Fruit fly (Drosophila melanogaster) whole organism, embryonic: ENCODE measurements around the gene CG13359.
A peak's percentile ranks its signal among the peaks of the same experiment; 100 is the strongest.

ENCODE experiments used
- ATbp ChIP-seq: fragments of 200-800 bp; sonication (Bioruptor generic); optimal IDR thresholded peaks from 2 replicates; lab custom pipeline; 2017; ENCODE audit warnings: missing biosample characterization, mild to moderate bottlenecking, missing genetic modification characterization, missing genetic modification reagents
- Abd-B ChIP-seq: fragments of 200-800 bp; sonication (Bioruptor generic); optimal IDR thresholded peaks from 2 replicates; lab custom pipeline; 2018; ENCODE audit warnings: missing biosample characterization, mild to moderate bottlenecking, missing genetic modification characterization, moderate library complexity
- Asciz ChIP-seq: fragments of 200-800 bp; sonication (Bioruptor generic); optimal IDR thresholded peaks from 2 replicates; lab custom pipeline; 2017; ENCODE audit warnings: missing biosample characterization, mild to moderate bottlenecking, missing genetic modification characterization, missing genetic modification reagents
- B-H1 ChIP-seq: fragments of 200-800 bp; sonication (Bioruptor generic); IDR thresholded peaks from 3 replicates; pipeline ENCODE4 v1.3.6; 2022; ENCODE audit warnings: missing biosample characterization, missing genetic modification characterization
- Bteb2 ChIP-seq: fragments of 200-800 bp; sonication (Bioruptor generic); optimal IDR thresholded peaks from 2 replicates; lab custom pipeline; 2016; ENCODE audit warnings: missing biosample characterization, missing genetic modification characterization
- CG11504 ChIP-seq: fragments of 200-800 bp; sonication (Bioruptor generic); optimal IDR thresholded peaks from 3 replicates; lab custom pipeline; 2019; ENCODE audit warnings: missing biosample characterization, mild to moderate bottlenecking, missing genetic modification characterization, moderate library complexity
- CG13424 ChIP-seq: fragments of 200-800 bp; sonication (Bioruptor generic); optimal IDR thresholded peaks from 2 replicates; lab custom pipeline; 2019; ENCODE audit warnings: missing biosample characterization, mild to moderate bottlenecking, missing genetic modification characterization, moderate library complexity
- CG13624 ChIP-seq: fragments of 200-800 bp; sonication (Bioruptor generic); optimal IDR thresholded peaks from 2 replicates; lab custom pipeline; 2016; ENCODE audit warnings: missing biosample characterization, missing genetic modification characterization
- CG14710 ChIP-seq: fragments of 200-800 bp; sonication (Bioruptor generic); optimal IDR thresholded peaks from 3 replicates; lab custom pipeline; 2019; ENCODE audit warnings: missing biosample characterization, mild to moderate bottlenecking, missing genetic modification characterization, moderate library complexity
- CG1602 ChIP-seq: fragments of 200-800 bp; sonication (Bioruptor generic); optimal IDR thresholded peaks from 3 replicates; lab custom pipeline; 2016; ENCODE audit warnings: missing biosample characterization, missing genetic modification characterization
- CG17385 ChIP-seq: fragments of 200-800 bp; sonication (Bioruptor generic); optimal IDR thresholded peaks from 3 replicates; lab custom pipeline; 2018; ENCODE audit warnings: missing biosample characterization, mild to moderate bottlenecking, missing genetic modification characterization
- CG18476 ChIP-seq: fragments of 200-800 bp; sonication (Bioruptor generic); optimal IDR thresholded peaks from 2 replicates; lab custom pipeline; 2016; ENCODE audit warnings: missing biosample characterization, mild to moderate bottlenecking, missing genetic modification characterization
- CG31224 ChIP-seq: fragments of 200-800 bp; sonication (Bioruptor generic); IDR thresholded peaks from 2 replicates; pipeline ENCODE4 v1.3.6; 2022; ENCODE audit warnings: missing biosample characterization, missing genetic modification characterization
- CG3163 ChIP-seq: fragments of 200-800 bp; sonication (Bioruptor generic); optimal IDR thresholded peaks from 3 replicates; lab custom pipeline; 2016; ENCODE audit warnings: missing biosample characterization, missing genetic modification characterization
- CG3281 ChIP-seq: fragments of 200-800 bp; sonication (Bioruptor generic); optimal IDR thresholded peaks from 3 replicates; lab custom pipeline; 2017; ENCODE audit warnings: missing biosample characterization, mild to moderate bottlenecking, missing genetic modification characterization
- CG34422 ChIP-seq: fragments of 200-800 bp; sonication (Bioruptor generic); IDR thresholded peaks from 3 replicates; pipeline ENCODE4 v1.3.6; 2022; ENCODE audit warnings: missing biosample characterization, missing genetic modification characterization
- CG3847 ChIP-seq: fragments of 200-800 bp; sonication (Bioruptor generic); IDR thresholded peaks from 2 replicates; pipeline ENCODE4 v1.3.6; 2022; ENCODE audit warnings: missing biosample characterization, missing genetic modification characterization
- CG4404 ChIP-seq: fragments of 200-800 bp; sonication (Bioruptor generic); IDR thresholded peaks from 2 replicates; pipeline ENCODE4 v1.3.6; 2022; ENCODE audit warnings: missing biosample characterization, missing genetic modification characterization
- CG5180 ChIP-seq: fragments of 200-800 bp; sonication (Bioruptor generic); optimal IDR thresholded peaks from 3 replicates; lab custom pipeline; 2017; ENCODE audit warnings: missing biosample characterization, missing genetic modification characterization, mild to moderate bottlenecking, moderate library complexity, missing genetic modification reagents
- CG6813 ChIP-seq: fragments of 200-800 bp; sonication (Bioruptor generic); optimal IDR thresholded peaks from 2 replicates; lab custom pipeline; 2017; ENCODE audit warnings: missing biosample characterization, missing genetic modification characterization, mild to moderate bottlenecking, moderate library complexity, missing genetic modification reagents
- CG7372 ChIP-seq: fragments of 200-800 bp; sonication (Bioruptor generic); IDR thresholded peaks from 2 replicates; pipeline ENCODE4 v1.3.6; 2022; ENCODE audit warnings: missing biosample characterization, missing genetic modification characterization
- CG7839 ChIP-seq: fragments of 200-800 bp; sonication (Bioruptor generic); optimal IDR thresholded peaks from 3 replicates; lab custom pipeline; 2018; ENCODE audit warnings: missing biosample characterization, mild to moderate bottlenecking, missing genetic modification characterization, moderate library complexity
- D19B ChIP-seq: fragments of 200-800 bp; sonication (Bioruptor generic); optimal IDR thresholded peaks from 2 replicates; lab custom pipeline; 2017; ENCODE audit warnings: missing biosample characterization, mild to moderate bottlenecking, missing genetic modification characterization
- Deaf1 ChIP-seq: fragments of 200-800 bp; optimal IDR thresholded peaks from 3 replicates; lab custom pipeline; 2019; ENCODE audit warnings: missing biosample characterization, mild to moderate bottlenecking, missing genetic modification characterization, moderate library complexity
- Eip74EF ChIP-seq, 2 experiments: fragments of 200-800 bp in 1 of 2; fragments of >200 bp in 1 of 2; sonication (Bioruptor generic) in 1 of 2; optimal IDR thresholded peaks; 2 replicates each; lab custom pipeline; 2017 to 2019; ENCODE audit warnings: missing biosample characterization in 2 of 2, missing genetic modification characterization in 2 of 2, mild to moderate bottlenecking in 1 of 2, moderate library complexity in 1 of 2
- Elba2 ChIP-seq: fragments of 200-800 bp; sonication (Bioruptor generic); optimal IDR thresholded peaks from 3 replicates; lab custom pipeline; 2016; ENCODE audit warnings: missing biosample characterization, missing genetic modification characterization
- Fer3 ChIP-seq: fragments of 200-800 bp; sonication (Bioruptor generic); optimal IDR thresholded peaks from 2 replicates; lab custom pipeline; 2018; ENCODE audit warnings: missing biosample characterization, mild to moderate bottlenecking, missing genetic modification characterization, moderate library complexity
- HLHmδ ChIP-seq: fragments of 200-800 bp; sonication (Bioruptor generic); optimal IDR thresholded peaks from 2 replicates; lab custom pipeline; 2018; ENCODE audit warnings: missing biosample characterization, mild to moderate bottlenecking, missing genetic modification characterization, moderate library complexity
- Hey ChIP-seq: fragments of 200-800 bp; sonication (Bioruptor generic); optimal IDR thresholded peaks from 3 replicates; lab custom pipeline; 2018; ENCODE audit warnings: missing biosample characterization, mild to moderate bottlenecking, missing genetic modification characterization
- Lim3 ChIP-seq: fragments of 200-800 bp; sonication (Bioruptor generic); IDR thresholded peaks from 2 replicates; pipeline ENCODE4 v1.3.6; 2022; ENCODE audit warnings: missing biosample characterization, missing genetic modification characterization
- Mrtf ChIP-seq: fragments of 200-800 bp; sonication (Bioruptor generic); IDR thresholded peaks from 3 replicates; pipeline ENCODE4 v1.3.6; 2022; ENCODE audit warnings: missing biosample characterization, missing genetic modification characterization
- Oaz ChIP-seq: fragments of 200-800 bp; sonication (Bioruptor generic); IDR thresholded peaks from 2 replicates; pipeline ENCODE4 v1.3.6; 2022; ENCODE audit warnings: missing biosample characterization, missing genetic modification characterization
- Poxn ChIP-seq: fragments of 200-800 bp; sonication (Bioruptor generic); IDR thresholded peaks from 2 replicates; pipeline ENCODE4 v1.3.6; 2022; ENCODE audit warnings: missing biosample characterization, missing genetic modification characterization
- Spps ChIP-seq: fragments of 200-800 bp; sonication (Bioruptor generic); optimal IDR thresholded peaks from 2 replicates; lab custom pipeline; 2018; ENCODE audit warnings: missing biosample characterization, mild to moderate bottlenecking, missing genetic modification characterization
- btn ChIP-seq: fragments of 200-800 bp; sonication (Bioruptor generic); optimal IDR thresholded peaks from 2 replicates; lab custom pipeline; 2016; ENCODE audit warnings: missing biosample characterization, missing genetic modification characterization
- dmrt99B ChIP-seq: fragments of 200-800 bp; sonication (Bioruptor generic); optimal IDR thresholded peaks from 2 replicates; lab custom pipeline; 2018; ENCODE audit warnings: missing biosample characterization, mild to moderate bottlenecking, missing genetic modification characterization, moderate library complexity
- ftz-f1 ChIP-seq: fragments of 200-800 bp; sonication (Bioruptor generic); optimal IDR thresholded peaks from 2 replicates; lab custom pipeline; 2016; ENCODE audit warnings: missing biosample characterization, missing genetic modification characterization
- gro ChIP-seq: fragments of 200-800 bp; sonication (Bioruptor generic); optimal IDR thresholded peaks from 2 replicates; lab custom pipeline; 2016; ENCODE audit warnings: missing biosample characterization, missing genetic modification characterization
- h ChIP-seq: fragments of >200 bp; optimal IDR thresholded peaks from 2 replicates; lab custom pipeline; 2017
- lov ChIP-seq, 2 experiments: fragments of 200-800 bp in 1 of 2; fragments of >200 bp in 1 of 2; sonication (Bioruptor generic) in 1 of 2; IDR thresholded peaks in 1 of 2; optimal IDR thresholded peaks in 1 of 2; 2 replicates in 1 of 2; 3 replicates in 1 of 2; pipeline versions ENCODE4 v1.3.6 to Lab custom; 2017 to 2022; ENCODE audit warnings: missing biosample characterization in 1 of 2, missing genetic modification characterization in 1 of 2
- luna ChIP-seq: fragments of 200-800 bp; sonication (Bioruptor generic); optimal IDR thresholded peaks from 2 replicates; lab custom pipeline; 2016; ENCODE audit warnings: missing biosample characterization, missing genetic modification characterization
- nom ChIP-seq: fragments of 200-800 bp; sonication (Bioruptor generic); optimal IDR thresholded peaks from 2 replicates; lab custom pipeline; 2017; ENCODE audit warnings: missing biosample characterization, missing genetic modification characterization, mild to moderate bottlenecking, moderate library complexity, missing genetic modification reagents
- ranshi ChIP-seq: fragments of 200-800 bp; sonication (Bioruptor generic); IDR thresholded peaks from 2 replicates; pipeline ENCODE4 v1.3.6; 2022; ENCODE audit warnings: missing biosample characterization, missing genetic modification characterization
- sens ChIP-seq: fragments of 200-800 bp; sonication (Bioruptor generic); peaks from one replicate; lab custom pipeline; 2016; ENCODE audit warnings: missing biosample characterization, missing genetic modification characterization
- sens-2 ChIP-seq: fragments of 200-800 bp; sonication (Bioruptor generic); IDR thresholded peaks from 2 replicates; pipeline ENCODE4 v1.3.6; 2022; ENCODE audit warnings: missing biosample characterization, missing genetic modification characterization
- so ChIP-seq: fragments of 200-800 bp; sonication (Bioruptor generic); IDR thresholded peaks from 3 replicates; pipeline ENCODE4 v1.3.6; 2022; ENCODE audit warnings: missing biosample characterization, missing genetic modification characterization
- stwl ChIP-seq: fragments of 200-800 bp; sonication (Bioruptor generic); optimal IDR thresholded peaks from 3 replicates; lab custom pipeline; 2018; ENCODE audit warnings: missing biosample characterization, mild to moderate bottlenecking, missing genetic modification characterization, moderate library complexity
- tup ChIP-seq: fragments of 200-800 bp; sonication (Bioruptor generic); optimal IDR thresholded peaks from 2 replicates; lab custom pipeline; 2016; ENCODE audit warnings: missing biosample characterization, mild to moderate bottlenecking, missing genetic modification characterization, moderate library complexity
- vnd ChIP-seq: fragments of 200-800 bp; sonication (Bioruptor generic); IDR thresholded peaks from 3 replicates; pipeline ENCODE4 v1.3.6; 2022; ENCODE audit warnings: missing biosample characterization, missing genetic modification characterization; ENCODE audit not compliant: partially characterized antibody
- yki ChIP-seq: fragments of >200 bp; optimal IDR thresholded peaks from 3 replicates; lab custom pipeline; 2018

CG13359 gene

dm6 chrX:835965-836690 lies 32.9 kb upstream of the CG13359 start:
- TF ChIP-seq B-H1 (no peak), Asciz (GFP tag; lab: Kevin White, UChicago) (no peak), ATbp (no peak), btn (GFP tag; lab: Kevin White, UChicago) (no peak), h (lab: Kevin White, UChicago) (no peak), Spps (tag; lab: Kevin White, UChicago) (no peak), Fer3 (tag; lab: Kevin White, UChicago) (no peak), ftz-f1 (GFP tag; lab: Kevin White, UChicago) (no peak), CG13424 (tag; lab: Kevin White, UChicago) (no peak), sens-2 (GFP tag; lab: Robert Waterston, UW) (no peak), CG7839 (tag; lab: Kevin White, UChicago) (no peak), Deaf1 (peak; percentile 58), Hey (no peak), CG17385 (GFP tag; lab: Kevin White, UChicago) (no peak), tup (no peak), CG1602 (no peak), Abd-B (no peak), luna (GFP tag; lab: Kevin White, UChicago) (no peak), CG7372 (GFP tag; lab: Robert Waterston, UW) (no peak), stwl (no peak), HLHmδ (no peak), ranshi (no peak), CG34422 (GFP tag; lab: Robert Waterston, UW) (no peak), CG13624 (GFP tag; lab: Kevin White, UChicago) (no peak), CG3281 (no peak), CG5180 (GFP tag; lab: Kevin White, UChicago) (peak; percentile 32), CG3163 (no peak), yki (lab: Kevin White, UChicago) (no peak), sens (peak; percentile 14), nom (no peak), dmrt99B (no peak), D19B (no peak), vnd (no peak), Mrtf (GFP tag; lab: Robert Waterston, UW) (no peak), gro (GFP tag; lab: Kevin White, UChicago) (no peak), CG14710 (tag; lab: Kevin White, UChicago) (no peak), CG3847 (GFP tag; lab: Robert Waterston, UW) (no peak), Elba2 (GFP tag; lab: Kevin White, UChicago) (no peak), Eip74EF (GFP tag; optimal IDR thresholded peaks at IDR 0.05; lab: Kevin White, UChicago) (no peak), CG4404 (GFP tag; lab: Robert Waterston, UW) (no peak), CG11504 (tag; lab: Kevin White, UChicago) (no peak), Poxn (GFP tag; lab: Robert Waterston, UW) (no peak), Bteb2 (GFP tag; lab: Kevin White, UChicago) (no peak), Oaz (no peak), CG18476 (GFP tag; lab: Kevin White, UChicago) (no peak), Lim3 (GFP tag; lab: Robert Waterston, UW) (no peak), so (GFP tag; lab: Robert Waterston, UW) (0 out of 3 replicates have a peak, but pooled peaks have one; percentile 19), CG31224 (GFP tag; lab: Robert Waterston, UW) (no peak), CG6813 (no peak), lov (optimal IDR thresholded peaks at IDR 0.05; lab: Kevin White, UChicago) (no peak), lov (GFP tag; IDR thresholded peaks at IDR 0.05; lab: Robert Waterston, UW) (no peak)
